Worm (Caenorhabditis elegans): ENCODE data around the gene C18D1.2.

The C18D1.2 gene

ce11 chrII:10028195-10028594 is 28.6 kb upstream of the C18D1.2 start, which contains the start of gene F52H3.6:
TSS of gene F52H3.6 (minus strand) at chrII:10028422.
- TF ChIP-seq lin-13 (tag; optimal IDR thresholded peaks at IDR 0.05) (no peak), M03D4.4 (tag; optimal IDR thresholded peaks at IDR 0.05) (no peak), blmp-1 (tag; optimal IDR thresholded peaks at IDR 0.05) (no peak), nhr-2 (tag; optimal IDR thresholded peaks at IDR 0.05) (no peak), ham-2 (GFP tag; optimal IDR thresholded peaks at IDR 0.05) (no peak), nhr-237 (tag; optimal IDR thresholded peaks at IDR 0.05) (no peak), lsy-2 (tag; optimal IDR thresholded peaks at IDR 0.05) (no peak), lin-32 (GFP tag; optimal IDR thresholded peaks at IDR 0.05) (no peak), ces-1 (GFP tag; optimal IDR thresholded peaks at IDR 0.05) (no peak), drap-1 (GFP tag; optimal IDR thresholded peaks at IDR 0.05) (no peak)

DNA sequence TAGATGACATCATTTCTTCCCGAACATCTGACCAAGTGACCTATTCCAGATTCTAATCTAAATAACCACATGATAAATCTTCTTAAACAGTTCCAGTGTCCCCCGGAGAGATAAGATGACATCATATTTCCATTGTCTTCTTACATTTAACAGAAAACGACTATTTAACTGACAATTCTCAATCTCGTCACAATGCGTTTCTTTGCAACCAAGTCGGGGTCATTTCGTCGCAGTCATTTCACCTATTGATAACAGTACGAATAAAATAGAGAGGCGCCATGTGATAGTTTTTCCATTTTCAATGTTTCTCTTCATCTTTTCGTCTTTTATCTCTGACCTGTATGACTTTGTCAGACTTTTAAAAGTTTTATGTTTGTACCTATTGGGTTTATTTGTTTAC is 27.7 kb upstream of the C18D1.2 start:
- no peak for TF ChIP-seq M03D4.4 (tag; optimal IDR thresholded peaks at IDR 0.05)
- no peak for TF ChIP-seq lin-32 (GFP tag; optimal IDR thresholded peaks at IDR 0.05)

ce11 chrII:10029890-10030289 is 26.9 kb upstream of the C18D1.2 start, which contains the start of gene ttc-36:
TSS of gene ttc-36 (plus strand) at chrII:10030190.
- TF ChIP-seq elt-3 (tag; optimal IDR thresholded peaks at IDR 0.05) (no peak), flh-1 (GFP tag; optimal IDR thresholded peaks at IDR 0.05) (no peak), nhr-12 (tag; optimal IDR thresholded peaks at IDR 0.05) (no peak), lin-32 (GFP tag; optimal IDR thresholded peaks at IDR 0.05) (no peak)

DNA sequence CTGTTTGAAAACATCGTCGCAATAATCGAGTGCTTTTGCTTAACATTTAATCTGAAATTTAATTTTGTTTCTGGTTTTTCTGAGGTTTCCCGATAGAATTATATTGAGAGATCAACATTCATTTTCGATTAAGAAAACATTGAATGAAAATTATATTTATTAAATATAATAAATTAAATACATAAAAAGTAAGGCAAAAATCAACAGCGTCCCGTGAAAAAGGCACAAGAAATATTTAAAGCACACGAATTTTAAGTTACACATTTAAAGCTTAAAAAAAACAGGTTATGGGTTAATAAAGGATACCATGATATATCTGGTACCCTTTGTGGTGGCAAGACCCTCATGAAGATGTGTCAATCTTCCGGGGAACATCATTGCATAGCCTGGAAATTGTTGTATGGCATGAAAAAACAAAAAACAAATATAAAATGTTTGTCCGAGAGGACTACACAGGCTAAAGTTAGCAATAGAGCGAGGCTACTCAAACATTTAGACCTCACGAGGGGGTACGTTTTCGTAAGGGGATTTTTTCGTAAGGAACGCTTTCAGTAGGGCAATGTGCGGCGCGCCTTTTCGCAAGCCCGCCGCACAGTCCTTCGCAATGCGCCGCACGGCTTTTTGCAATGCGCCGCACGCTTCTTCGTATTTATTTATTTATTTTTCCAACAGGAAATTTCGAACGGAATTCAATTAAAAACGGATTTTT is 23.5 kb upstream of the C18D1.2 start, which contains the start of gene mtcu-2:
Gene mtcu-2, minus strand, starts transcription at position 51 of the 709 bp plus-strand sequence.
- peak; percentile 46 for TF ChIP-seq drap-1 (GFP tag; optimal IDR thresholded peaks at IDR 0.05)
- TF ChIP-seq pha-4 (tag; optimal IDR thresholded peaks at IDR 0.05), result peak; percentile 63
- TF ChIP-seq mep-1 (tag; optimal IDR thresholded peaks at IDR 0.05), result peak; percentile 59
- TF ChIP-seq sptf-1 (tag; optimal IDR thresholded peaks at IDR 0.05), result peak; percentile 71
- peak; percentile 59 for TF ChIP-seq ces-1 (GFP tag; optimal IDR thresholded peaks at IDR 0.05)
- TF ChIP-seq lin-13 (tag; optimal IDR thresholded peaks at IDR 0.05), result peak; percentile 40
- peak; percentile 48 for TF ChIP-seq ceh-83 (GFP tag; optimal IDR thresholded peaks at IDR 0.05)
- TF ChIP-seq nhr-237 (tag; optimal IDR thresholded peaks at IDR 0.05), result peak; percentile 35
- peak; percentile 23 for TF ChIP-seq cnd-1 (tag; optimal IDR thresholded peaks at IDR 0.05)
- peak; percentile 60 for TF ChIP-seq lsy-2 (tag; optimal IDR thresholded peaks at IDR 0.05)

ce11 chrII:10035425-10035824 is 21.4 kb upstream of the C18D1.2 start:
- TF ChIP-seq zip-8 (tag; optimal IDR thresholded peaks at IDR 0.05) (no peak), ceh-39 (tag; optimal IDR thresholded peaks at IDR 0.05) (no peak), lin-32 (GFP tag; optimal IDR thresholded peaks at IDR 0.05) (no peak), nhr-237 (tag; optimal IDR thresholded peaks at IDR 0.05) (no peak), lin-13 (tag; optimal IDR thresholded peaks at IDR 0.05) (no peak), blmp-1 (tag; optimal IDR thresholded peaks at IDR 0.05) (no peak), ceh-43 (GFP tag; optimal IDR thresholded peaks at IDR 0.05) (no peak), drap-1 (GFP tag; optimal IDR thresholded peaks at IDR 0.05) (no peak), ceh-83 (GFP tag; optimal IDR thresholded peaks at IDR 0.05) (no peak), nhr-76 (tag; optimal IDR thresholded peaks at IDR 0.05) (no peak), sem-2 (GFP tag; optimal IDR thresholded peaks at IDR 0.05) (no peak)

- TF ChIP-seq hlh-1 (tag; optimal IDR thresholded peaks at IDR 0.05) (peak; percentile 99), nhr-76 (tag; optimal IDR thresholded peaks at IDR 0.05) (no peak), elt-3 (tag; optimal IDR thresholded peaks at IDR 0.05) (no peak), tbx-8 (GFP tag; optimal IDR thresholded peaks at IDR 0.05) (no peak), nhr-28 (tag; optimal IDR thresholded peaks at IDR 0.05) (no peak), mls-2 (tag; optimal IDR thresholded peaks at IDR 0.05) (no peak), elt-1 (tag; optimal IDR thresholded peaks at IDR 0.05; ENCODE audit: borderline replicate concordance, insufficient read depth) (no peak)
Observed at ce11 chrII:10039799-10040198, 17.0 kb upstream of the C18D1.2 start, which contains the start of gene let-268. TSS of gene let-268 (minus strand) at chrII:10039980.

Data from whole organism, mixed stage, embryonic.